Worm (Caenorhabditis elegans) whole organism, mixed stage, embryonic: ENCODE results near the gene F20G2.5.

Experiments
- M03D4.4 ChIP-seq: sonication (generic microtip); optimal IDR thresholded peaks from 2 replicates; lab custom pipeline; 2017; ENCODE audit warnings: mild to moderate bottlenecking, missing genetic modification characterization, missing compliant biosample characterization
- bed-3 ChIP-seq: fragments of 200-800 bp; sonication (Bioruptor generic); optimal IDR thresholded peaks from 3 replicates; lab custom pipeline; 2018; ENCODE audit warnings: mild to moderate bottlenecking, missing genetic modification characterization, moderate library complexity, missing compliant biosample characterization
- blmp-1 ChIP-seq: fragments of 150-350 bp; optimal IDR thresholded peaks from 2 replicates; lab custom pipeline; 2014; ENCODE audit warnings: missing biosample characterization, missing genetic modification characterization
- ceh-39 ChIP-seq: fragments of 150-350 bp; optimal IDR thresholded peaks from 2 replicates; lab custom pipeline; 2014; ENCODE audit warnings: missing biosample characterization, missing genetic modification characterization
- ceh-43 ChIP-seq: fragments of 200-800 bp; sonication (Bioruptor generic); optimal IDR thresholded peaks from 2 replicates; lab custom pipeline; 2018; ENCODE audit warnings: mild to moderate bottlenecking, missing genetic modification characterization, moderate library complexity, missing compliant biosample characterization
- ces-1 ChIP-seq: fragments of 150-350 bp; optimal IDR thresholded peaks from 2 replicates; lab custom pipeline; 2014; ENCODE audit warnings: missing biosample characterization, missing genetic modification reagents, missing genetic modification characterization
- cnd-1 ChIP-seq: fragments of 200-800 bp; sonication (Bioruptor generic); optimal IDR thresholded peaks from 2 replicates; lab custom pipeline; 2018; ENCODE audit warnings: mild to moderate bottlenecking, missing genetic modification characterization, missing compliant biosample characterization
- drap-1 ChIP-seq: fragments of 200-800 bp; sonication (Bioruptor generic); optimal IDR thresholded peaks from 3 replicates; lab custom pipeline; 2018; ENCODE audit warnings: mild to moderate bottlenecking, missing genetic modification characterization, missing compliant biosample characterization
- elt-1 ChIP-seq: sonication (generic microtip); optimal IDR thresholded peaks from 2 replicates; lab custom pipeline; 2017; ENCODE audit warnings: missing genetic modification characterization, mild to moderate bottlenecking, missing compliant biosample characterization, antibody characterized with exemption, moderate library complexity, borderline replicate concordance; ENCODE audit not compliant: insufficient read depth
- elt-3 ChIP-seq: fragments of 150-350 bp; optimal IDR thresholded peaks from 2 replicates; lab custom pipeline; 2014; ENCODE audit warnings: missing biosample characterization, missing genetic modification characterization
- flh-1 ChIP-seq: fragments of 200-800 bp; sonication (Bioruptor generic); optimal IDR thresholded peaks from 2 replicates; lab custom pipeline; 2018; ENCODE audit warnings: mild to moderate bottlenecking, missing genetic modification characterization, moderate library complexity, missing compliant biosample characterization
- ham-2 ChIP-seq: fragments of 200-800 bp; sonication (Bioruptor generic); optimal IDR thresholded peaks from 2 replicates; lab custom pipeline; 2018; ENCODE audit warnings: mild to moderate bottlenecking, missing genetic modification characterization, missing compliant biosample characterization
- hlh-1 ChIP-seq: fragments of 150-350 bp; optimal IDR thresholded peaks from 2 replicates; lab custom pipeline; 2014; ENCODE audit warnings: missing biosample characterization, missing genetic modification reagents, missing genetic modification characterization
- lin-13 ChIP-seq: fragments of 150-350 bp; optimal IDR thresholded peaks from 2 replicates; lab custom pipeline; 2014; ENCODE audit warnings: missing biosample characterization, missing genetic modification characterization
- lin-32 ChIP-seq: fragments of 200-800 bp; sonication (Bioruptor generic); optimal IDR thresholded peaks from 2 replicates; lab custom pipeline; 2018; ENCODE audit warnings: mild to moderate bottlenecking, missing genetic modification characterization, missing compliant biosample characterization
- lsy-2 ChIP-seq: fragments of 150-350 bp; optimal IDR thresholded peaks from 2 replicates; lab custom pipeline; 2014; ENCODE audit warnings: missing biosample characterization, missing genetic modification characterization
- mab-5 ChIP-seq: fragments of 150-350 bp; optimal IDR thresholded peaks from 2 replicates; lab custom pipeline; 2014; ENCODE audit warnings: missing biosample characterization, missing genetic modification characterization
- mep-1 ChIP-seq: fragments of 150-350 bp; optimal IDR thresholded peaks from 2 replicates; lab custom pipeline; 2017; ENCODE audit warnings: missing biosample characterization, missing genetic modification reagents, missing genetic modification characterization, inconsistent platforms
- mls-2 ChIP-seq: sonication (generic microtip); optimal IDR thresholded peaks from 2 replicates; lab custom pipeline; 2016; ENCODE audit warnings: mild to moderate bottlenecking, missing genetic modification characterization, moderate library complexity, missing compliant biosample characterization
- nhr-2 ChIP-seq: fragments of 150-350 bp; optimal IDR thresholded peaks from 2 replicates; lab custom pipeline; 2014; ENCODE audit warnings: missing biosample characterization, missing genetic modification characterization
- nhr-237 ChIP-seq: fragments of 150-350 bp; optimal IDR thresholded peaks from 2 replicates; lab custom pipeline; 2014; ENCODE audit warnings: missing biosample characterization, missing genetic modification characterization
- nhr-76 ChIP-seq: sonication (generic microtip); optimal IDR thresholded peaks from 2 replicates; lab custom pipeline; 2017; ENCODE audit warnings: missing biosample characterization, missing genetic modification characterization
- pha-4 ChIP-seq: fragments of 150-350 bp; optimal IDR thresholded peaks from 2 replicates; lab custom pipeline; 2018; ENCODE audit warnings: missing biosample characterization, missing genetic modification reagents, missing genetic modification characterization
- sem-2 ChIP-seq: fragments of 200-800 bp; sonication (Bioruptor generic); optimal IDR thresholded peaks from 2 replicates; lab custom pipeline; 2018; ENCODE audit warnings: mild to moderate bottlenecking, missing genetic modification characterization, missing compliant biosample characterization
- sptf-1 ChIP-seq: sonication (generic microtip); optimal IDR thresholded peaks from 2 replicates; lab custom pipeline; 2017; ENCODE audit warnings: mild to moderate bottlenecking, missing genetic modification characterization, moderate library complexity, missing compliant biosample characterization
- tbx-8 ChIP-seq: fragments of 200-800 bp; sonication (Bioruptor generic); optimal IDR thresholded peaks from 2 replicates; lab custom pipeline; 2018; ENCODE audit warnings: mild to moderate bottlenecking, missing genetic modification characterization, moderate library complexity, missing compliant biosample characterization
- unc-120 ChIP-seq: sonication (generic microtip); optimal IDR thresholded peaks from 2 replicates; lab custom pipeline; 2017; ENCODE audit warnings: missing genetic modification characterization, missing compliant biosample characterization; ENCODE audit not compliant: poor library complexity, severe bottlenecking
- unc-62 ChIP-seq: fragments of 150-350 bp; optimal IDR thresholded peaks from 2 replicates; lab custom pipeline; 2014; ENCODE audit warnings: missing biosample characterization, missing genetic modification reagents, missing genetic modification characterization
- zip-8 ChIP-seq: fragments of 150-350 bp; optimal IDR thresholded peaks from 2 replicates; lab custom pipeline; 2014; ENCODE audit warnings: missing biosample characterization, missing genetic modification characterization
- ztf-11 ChIP-seq: fragments of 150-350 bp; optimal IDR thresholded peaks from 2 replicates; lab custom pipeline; 2014; ENCODE audit warnings: missing biosample characterization, missing genetic modification characterization

Gene F20G2.5

DNA sequence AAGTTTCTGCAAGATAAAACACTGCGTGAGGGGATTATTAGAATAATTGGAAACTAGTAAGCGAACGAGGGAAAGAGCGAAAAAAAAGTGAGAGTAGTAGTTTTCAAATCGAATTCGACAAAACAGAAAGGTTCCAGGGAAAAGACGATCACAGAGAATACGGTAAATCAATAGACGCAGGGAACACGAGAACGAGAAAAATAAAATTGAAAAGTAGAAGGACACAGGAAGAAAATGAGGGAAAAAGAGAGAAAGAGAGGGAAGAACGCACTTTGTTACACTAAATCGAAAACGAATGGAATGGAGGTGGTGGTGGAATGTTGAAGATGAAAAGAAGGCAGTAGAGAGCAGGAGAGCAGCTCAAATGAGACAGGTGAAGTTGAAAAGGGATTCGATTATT is 35.9 kb downstream of the F20G2.5 start, which contains the start of gene swan-1:
TSS of gene swan-1 (minus strand) at position 6 of the 400 bp plus-strand sequence.
- TF ChIP-seq hlh-1 (tag; lab: Kevin White, UChicago) (peak; percentile 41), unc-120 (tag; lab: Kevin White, UChicago) (peak; percentile 40), bed-3 (GFP tag; lab: Kevin White, UChicago) (no peak)

DNA sequence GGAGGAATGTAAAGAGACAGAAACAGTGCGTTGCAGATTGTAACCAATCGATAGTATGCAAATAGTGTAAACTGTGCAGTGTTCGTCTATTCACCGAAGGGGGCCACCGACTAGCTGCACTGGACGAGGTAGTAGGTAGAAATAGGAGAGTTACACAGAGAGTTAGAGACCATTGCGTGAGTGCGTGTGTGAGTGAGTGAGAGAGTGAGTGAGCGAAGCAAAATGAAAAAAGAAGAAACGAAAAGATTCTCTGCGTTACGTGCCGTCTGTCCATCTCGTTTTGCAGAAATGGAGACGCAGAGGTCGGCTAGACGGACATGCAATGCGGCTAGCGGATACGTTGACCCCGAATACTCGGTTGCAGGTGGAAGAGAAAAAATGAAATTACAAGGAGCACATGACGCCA is 37.2 kb downstream of the F20G2.5 start:
- TF ChIP-seq unc-62 (GFP tag; lab: Kevin White, UChicago) (peak; percentile 56), cnd-1 (tag; lab: Kevin White, UChicago) (peak; percentile 69), ztf-11 (tag; lab: Kevin White, UChicago) (no peak), mls-2 (tag; lab: Kevin White, UChicago) (peak; percentile 75), lin-13 (peak; percentile 15), unc-120 (tag; lab: Kevin White, UChicago) (peak; percentile 74), pha-4 (tag; lab: Kevin White, UChicago) (peak; percentile 64), nhr-2 (tag; lab: Kevin White, UChicago) (peak; percentile 76), mep-1 (tag; lab: Kevin White, UChicago) (peak; percentile 74), lin-32 (GFP tag; lab: Kevin White, UChicago) (no peak), nhr-76 (tag; lab: Kevin White, UChicago) (no peak), hlh-1 (tag; lab: Kevin White, UChicago) (peak; percentile 80), M03D4.4 (tag; lab: Kevin White, UChicago) (peak; percentile 45), drap-1 (GFP tag; lab: Kevin White, UChicago) (peak; percentile 9), bed-3 (GFP tag; lab: Kevin White, UChicago) (no peak), elt-3 (tag; lab: Kevin White, UChicago) (no peak), nhr-237 (tag; lab: Kevin White, UChicago) (no peak), ceh-39 (tag; lab: Kevin White, UChicago) (peak; percentile 78), ham-2 (GFP tag; lab: Kevin White, UChicago) (peak; percentile 96), sptf-1 (peak; percentile 53), ces-1 (GFP tag; lab: Kevin White, UChicago) (peak; percentile 43), zip-8 (peak; percentile 3), tbx-8 (GFP tag; lab: Kevin White, UChicago) (no peak), sem-2 (GFP tag; lab: Kevin White, UChicago) (no peak), mab-5 (tag; lab: Kevin White, UChicago) (no peak), elt-1 (tag; lab: Kevin White, UChicago) (no peak), ceh-43 (GFP tag; lab: Kevin White, UChicago) (no peak), lsy-2 (peak; percentile 16)

DNA sequence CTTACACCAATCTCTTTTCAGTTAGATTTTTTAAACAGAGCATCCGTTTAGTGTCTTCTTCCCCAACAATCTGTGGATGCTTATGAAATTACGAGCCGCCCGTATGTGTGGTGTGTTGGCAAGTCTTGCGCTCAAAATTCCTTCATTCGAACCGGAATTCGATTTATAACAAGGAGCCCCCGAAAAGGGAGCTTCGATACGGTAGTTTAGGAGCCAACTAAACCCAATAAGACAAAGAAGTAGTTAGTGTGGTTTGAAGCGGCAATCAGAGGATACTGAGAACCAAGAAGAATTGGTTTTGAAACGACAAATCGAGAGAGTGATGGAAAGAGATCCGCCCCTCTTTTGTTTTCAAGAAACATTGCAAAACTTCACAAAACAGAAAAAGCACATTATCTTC is 41.0 kb downstream of the F20G2.5 start:
- no peak for TF ChIP-seq flh-1 (GFP tag; lab: Kevin White, UChicago)
- peak; percentile 89 for TF ChIP-seq ces-1 (GFP tag; lab: Kevin White, UChicago)
- TF ChIP-seq, all 35 proteins: peak for 1

DNA sequence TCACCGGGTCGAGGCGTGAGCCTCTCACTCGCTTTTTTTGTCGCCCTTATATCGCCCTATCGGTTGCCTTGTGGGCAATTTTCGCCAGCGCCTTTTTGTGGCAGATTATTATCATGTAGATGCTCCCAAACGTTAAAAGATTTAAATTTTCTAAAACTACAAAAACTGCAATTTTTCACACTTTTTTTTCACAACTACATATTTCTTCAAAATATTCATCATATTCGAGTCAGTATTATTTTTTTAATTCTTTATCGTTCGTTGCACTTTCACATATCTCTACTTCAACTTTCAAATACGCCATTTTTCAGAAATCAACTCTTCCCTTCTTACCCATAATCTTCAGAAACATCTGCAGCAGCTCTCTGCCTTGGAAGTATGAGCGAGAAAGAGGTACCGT is 41.6 kb downstream of the F20G2.5 start, which contains the start of gene ceh-24:
TSS of gene ceh-24 (plus strand) at position 301 of the 400 bp plus-strand sequence.
- TF ChIP-seq zip-8 (no peak), elt-3 (tag; lab: Kevin White, UChicago) (no peak), unc-62 (GFP tag; lab: Kevin White, UChicago) (no peak), M03D4.4 (tag; lab: Kevin White, UChicago) (no peak), mep-1 (tag; lab: Kevin White, UChicago) (no peak), hlh-1 (tag; lab: Kevin White, UChicago) (no peak), mls-2 (tag; lab: Kevin White, UChicago) (no peak), elt-1 (tag; lab: Kevin White, UChicago) (no peak), blmp-1 (tag; lab: Kevin White, UChicago) (no peak), sptf-1 (no peak), ztf-11 (tag; lab: Kevin White, UChicago) (no peak), pha-4 (tag; lab: Kevin White, UChicago) (no peak), lin-32 (GFP tag; lab: Kevin White, UChicago) (no peak), ceh-39 (tag; lab: Kevin White, UChicago) (no peak)
- TF ChIP-seq, all 35 proteins: peak for 0
